Worm (Caenorhabditis elegans): ENCODE results near the gene T28C6.3.

The T28C6.3 gene

ce11 chrIV:8796246-8796645, 23.9 kb upstream of the T28C6.3 start:
- TF ChIP-seq lin-39 (tag; optimal IDR thresholded peaks at IDR 0.05) = peak; percentile 64
- TF ChIP-seq mml-1 (tag; optimal IDR thresholded peaks at IDR 0.05) = no peak
- TF ChIP-seq daf-12 (tag; optimal IDR thresholded peaks at IDR 0.05) = no peak
- TF ChIP-seq fkh-2 (tag; optimal IDR thresholded peaks at IDR 0.05) = no peak
- TF ChIP-seq nfya-1 (tag; optimal IDR thresholded peaks at IDR 0.05; ENCODE audit: insufficient read depth) = peak; percentile 66
- TF ChIP-seq hmg-11 (tag; optimal IDR thresholded peaks at IDR 0.05) = peak; percentile 26
- no peak for TF ChIP-seq nhr-11 (tag; optimal IDR thresholded peaks at IDR 0.05)
- TF ChIP-seq snpc-4 (tag; optimal IDR thresholded peaks at IDR 0.05) = peak; percentile 41
- no peak for TF ChIP-seq pqm-1 (tag; optimal IDR thresholded peaks at IDR 0.05)
- no peak for TF ChIP-seq egl-27 (tag; optimal IDR thresholded peaks at IDR 0.05)
- TF ChIP-seq nhr-43 (tag; optimal IDR thresholded peaks at IDR 0.05; ENCODE audit: poor library complexity, severe bottlenecking) = no peak
- TF ChIP-seq ceh-16 (tag; optimal IDR thresholded peaks at IDR 0.05) = no peak
- no peak for TF ChIP-seq ztf-4 (tag; optimal IDR thresholded peaks at IDR 0.05)
- no peak for TF ChIP-seq pha-4 (tag; optimal IDR thresholded peaks at IDR 0.05)
- TF ChIP-seq fkh-10 (GFP tag; optimal IDR thresholded peaks at IDR 0.05) = peak; percentile 68
- TF ChIP-seq unc-39 (tag; optimal IDR thresholded peaks at IDR 0.05) = no peak
- no peak for TF ChIP-seq skn-1 (tag; optimal IDR thresholded peaks at IDR 0.05)
- TF ChIP-seq ama-1 (optimal IDR thresholded peaks at IDR 0.05) = no peak
- TF ChIP-seq nhr-67 (tag; optimal IDR thresholded peaks at IDR 0.05) = no peak

ce11 chrIV:8798255-8798654, 21.9 kb upstream of the T28C6.3 start, which contains the start of gene clec-182:
Gene clec-182, minus strand, starts transcription at chrIV:8798355.
- TF ChIP-seq nhr-76 (tag; optimal IDR thresholded peaks at IDR 0.05) = no peak
- TF ChIP-seq ceh-9 (tag; optimal IDR thresholded peaks at IDR 0.05) = no peak
- no peak for TF ChIP-seq lin-39 (tag; optimal IDR thresholded peaks at IDR 0.05)
- TF ChIP-seq ztf-4 (tag; optimal IDR thresholded peaks at IDR 0.05) = no peak
- TF ChIP-seq fkh-10 (GFP tag; optimal IDR thresholded peaks at IDR 0.05) = no peak

ce11 chrIV:8807327-8807726, 12.8 kb upstream of the T28C6.3 start:
- TF ChIP-seq aly-2 (tag; optimal IDR thresholded peaks at IDR 0.05) (no peak), pqm-1 (tag; optimal IDR thresholded peaks at IDR 0.05) (peak; percentile 65), pha-4 (tag; optimal IDR thresholded peaks at IDR 0.05) (peak; percentile 75)

- TF ChIP-seq pha-4 (tag; optimal IDR thresholded peaks at IDR 0.05) (no peak), tbx-2 (tag; optimal IDR thresholded peaks at IDR 0.05) (no peak), lin-39 (tag; optimal IDR thresholded peaks at IDR 0.05) (no peak), egl-5 (tag; optimal IDR thresholded peaks at IDR 0.05) (no peak), aly-2 (tag; optimal IDR thresholded peaks at IDR 0.05) (no peak), R02D3.7 (tag; optimal IDR thresholded peaks at IDR 0.05) (no peak), nhr-11 (tag; optimal IDR thresholded peaks at IDR 0.05) (no peak), skn-1 (tag; optimal IDR thresholded peaks at IDR 0.05) (no peak), nhr-43 (tag; optimal IDR thresholded peaks at IDR 0.05; ENCODE audit: poor library complexity, severe bottlenecking) (no peak)
Observed at ce11 chrIV:8813614-8814013, 6.5 kb upstream of the T28C6.3 start, which contains the start of gene exc-5. Gene exc-5, minus strand, starts transcription at chrIV:8813670.

- TF ChIP-seq fkh-2 (tag; optimal IDR thresholded peaks at IDR 0.05) (no peak), jun-1 (tag; optimal IDR thresholded peaks at IDR 0.05) (no peak), ztf-11 (tag; optimal IDR thresholded peaks at IDR 0.05) (no peak), fkh-10 (GFP tag; optimal IDR thresholded peaks at IDR 0.05) (no peak), nhr-43 (tag; optimal IDR thresholded peaks at IDR 0.05; ENCODE audit: poor library complexity, severe bottlenecking) (peak; percentile 2), daf-12 (tag; optimal IDR thresholded peaks at IDR 0.05) (no peak), fos-1 (tag; optimal IDR thresholded peaks at IDR 0.05) (no peak), aly-2 (tag; optimal IDR thresholded peaks at IDR 0.05) (no peak), elt-3 (tag; optimal IDR thresholded peaks at IDR 0.05) (peak in 1 of 3 experiments; percentile 48), mdl-1 (tag; optimal IDR thresholded peaks at IDR 0.05) (no peak), nhr-23 (tag; optimal IDR thresholded peaks at IDR 0.05) (peak; percentile 66), skn-1 (tag; optimal IDR thresholded peaks at IDR 0.05) (no peak), nhr-76 (tag; optimal IDR thresholded peaks at IDR 0.05) (no peak), R02D3.7 (tag; optimal IDR thresholded peaks at IDR 0.05) (no peak), ZK546.5 (tag; optimal IDR thresholded peaks at IDR 0.05) (no peak)
Observed at ce11 chrIV:8815162-8815561, 5.0 kb upstream of the T28C6.3 start.

ce11 chrIV:8816029-8816428, 4.1 kb upstream of the T28C6.3 start, which contains the start of gene grsp-2:
Gene grsp-2, plus strand, starts transcription at chrIV:8816329.
- TF ChIP-seq nhr-25 (tag; optimal IDR thresholded peaks at IDR 0.05) = no peak
- TF ChIP-seq elt-1 (tag; optimal IDR thresholded peaks at IDR 0.05) = no peak
- no peak for TF ChIP-seq pha-4 (tag; optimal IDR thresholded peaks at IDR 0.05)
- no peak for TF ChIP-seq aly-2 (tag; optimal IDR thresholded peaks at IDR 0.05)
- TF ChIP-seq lin-15B (tag; optimal IDR thresholded peaks at IDR 0.05) = no peak
- no peak for TF ChIP-seq ceh-9 (tag; optimal IDR thresholded peaks at IDR 0.05)
- no peak for TF ChIP-seq nfya-1 (tag; optimal IDR thresholded peaks at IDR 0.05; ENCODE audit: insufficient read depth)
- TF ChIP-seq ceh-16 (tag; optimal IDR thresholded peaks at IDR 0.05) = no peak
- no peak for TF ChIP-seq nhr-28 (tag; optimal IDR thresholded peaks at IDR 0.05)
